Fruit fly (Drosophila melanogaster) whole organism, wandering third instar larva: ENCODE results near the gene CG15343.

ENCODE experiments used
- Abd-B ChIP-seq: fragments of >200 bp; optimal IDR thresholded peaks from 2 replicates; lab custom pipeline; 2017; ENCODE audit warnings: missing biosample characterization, missing genetic modification characterization
- Dfd ChIP-seq: fragments of >200 bp; optimal IDR thresholded peaks from 2 replicates; lab custom pipeline; 2017; ENCODE audit warnings: missing biosample characterization, missing genetic modification characterization
- GATAd ChIP-seq: sonication (Bioruptor generic); optimal IDR thresholded peaks from 2 replicates; lab custom pipeline; 2016; ENCODE audit warnings: missing biosample characterization, missing genetic modification characterization
- dmrt93B ChIP-seq: fragments of 200-800 bp; sonication (Bioruptor generic); optimal IDR thresholded peaks from 2 replicates; lab custom pipeline; 2018; ENCODE audit warnings: missing biosample characterization, mild to moderate bottlenecking, missing genetic modification characterization
- dsf ChIP-seq: sonication (Bioruptor generic); optimal IDR thresholded peaks from 2 replicates; lab custom pipeline; 2016; ENCODE audit warnings: missing biosample characterization, missing genetic modification characterization, borderline replicate concordance
- ey ChIP-seq: fragments of 200-800 bp; sonication (Bioruptor generic); optimal IDR thresholded peaks from 2 replicates; lab custom pipeline; 2016; ENCODE audit warnings: missing biosample characterization, missing genetic modification characterization
- fru ChIP-seq: fragments of 200-800 bp; sonication (Bioruptor generic); optimal IDR thresholded peaks from 3 replicates; lab custom pipeline; 2016; ENCODE audit warnings: missing biosample characterization, mild to moderate bottlenecking, missing genetic modification characterization
- h ChIP-seq: fragments of 200-800 bp; sonication (Bioruptor generic); optimal IDR thresholded peaks from 3 replicates; lab custom pipeline; 2016; ENCODE audit warnings: missing biosample characterization, mild to moderate bottlenecking, missing genetic modification characterization
- pan ChIP-seq: fragments of >200 bp; optimal IDR thresholded peaks from 2 replicates; lab custom pipeline; 2017
- psq ChIP-seq: fragments of 200-800 bp; sonication (Bioruptor generic); optimal IDR thresholded peaks from 3 replicates; lab custom pipeline; 2017; ENCODE audit warnings: missing biosample characterization, mild to moderate bottlenecking, missing genetic modification characterization, moderate library complexity
- sv ChIP-seq: fragments of 200-800 bp; sonication (Bioruptor generic); optimal IDR thresholded peaks from 3 replicates; lab custom pipeline; 2016; ENCODE audit warnings: missing biosample characterization, missing genetic modification characterization
- tai ChIP-seq: sonication (Bioruptor generic); optimal IDR thresholded peaks from 2 replicates; lab custom pipeline; 2016; ENCODE audit warnings: missing biosample characterization, missing genetic modification characterization

- TF ChIP-seq h (GFP tag; lab: Kevin White, UChicago) (peak; percentile 32), sv (GFP tag; lab: Kevin White, UChicago) (no peak), pan (lab: Kevin White, UChicago) (no peak), GATAd (GFP tag; lab: Kevin White, UChicago) (no peak), Dfd (GFP tag; lab: Kevin White, UChicago) (no peak), ey (GFP tag; lab: Kevin White, UChicago) (no peak), fru (GFP tag; lab: Kevin White, UChicago) (no peak), tai (GFP tag; lab: Kevin White, UChicago) (no peak), Abd-B (GFP tag; lab: Kevin White, UChicago) (no peak), psq (GFP tag; lab: Kevin White, UChicago) (peak; percentile 19), dmrt93B (GFP tag; lab: Kevin White, UChicago) (no peak), dsf (GFP tag; lab: Kevin White, UChicago) (no peak)
These were observed 2.1 kb downstream of the CG15343 start, which contains the start of gene Corp for dm6 chrX:8271363-8272061.
